Worm (Caenorhabditis elegans) whole organism, late embryonic: Measurements from ENCODE around the gene F40G9.9.

Experiments
- ceh-30 ChIP-seq: fragments of 150-350 bp; optimal IDR thresholded peaks from 2 replicates; lab custom pipeline; 2014; ENCODE audit warnings: missing biosample characterization, missing genetic modification characterization
- ceh-34 ChIP-seq: sonication (generic microtip); optimal IDR thresholded peaks from 2 replicates; lab custom pipeline; 2016; ENCODE audit warnings: mild to moderate bottlenecking, missing genetic modification characterization, missing compliant biosample characterization
- elt-2 ChIP-seq: sonication (generic microtip); optimal IDR thresholded peaks from 2 replicates; lab custom pipeline; 2016; ENCODE audit warnings: missing genetic modification reagents, missing genetic modification characterization, missing compliant biosample characterization
- fkh-6 ChIP-seq: sonication (generic microtip); optimal IDR thresholded peaks from 2 replicates; lab custom pipeline; 2016; ENCODE audit warnings: missing genetic modification characterization, missing compliant biosample characterization
- ttx-3 ChIP-seq: sonication (generic microtip); optimal IDR thresholded peaks from 2 replicates; lab custom pipeline; 2016; ENCODE audit warnings: missing genetic modification reagents, missing genetic modification characterization, missing compliant biosample characterization
- unc-3 ChIP-seq, 2 experiments: fragments of 200-800 bp in 1 of 2; sonication (Bioruptor generic) in 1 of 2; sonication (generic microtip) in 1 of 2; conservative IDR thresholded peaks in 1 of 2; optimal IDR thresholded peaks in 1 of 2; 2 replicates each; pipeline versions ENCODE4 v1.3.6 to Lab custom; 2016 to 2022; ENCODE audit warnings: missing compliant biosample characterization in 2 of 2, missing genetic modification characterization in 2 of 2, missing genetic modification reagents in 1 of 2

ce11 chrIII:208793-209694 lies 37.5 kb upstream of the F40G9.9 start:
- TF ChIP-seq elt-2 (no peak), ttx-3 (tag; lab: Kevin White, UChicago) (no peak), ceh-30 (tag; lab: Kevin White, UChicago) (no peak), ceh-34 (tag; lab: Kevin White, UChicago) (no peak), unc-3 (GFP tag; conservative IDR thresholded peaks at IDR 0.05; lab: Robert Waterston, UW) (no peak), unc-3 (tag; optimal IDR thresholded peaks at IDR 0.05; lab: Kevin White, UChicago) (no peak), fkh-6 (tag; lab: Kevin White, UChicago) (no peak)
